Fruit fly (Drosophila melanogaster) whole organism, wandering third instar larva: ENCODE results near the gene CG2652.

Experiments used
- Dif ChIP-seq: fragments of 200-275, 200-300 bp; sonication (Bioruptor generic); optimal IDR thresholded peaks from 2 replicates; lab custom pipeline; 2018; ENCODE audit warnings: missing biosample characterization, missing genetic modification characterization; ENCODE audit not compliant: partially characterized antibody
- N ChIP-seq: fragments of >200 bp; optimal IDR thresholded peaks from 2 replicates; lab custom pipeline; 2018; ENCODE audit warnings: missing biosample characterization, missing external identifiers, missing genetic modification characterization
- foxo ChIP-seq, 2 experiments: fragments of 200-800 bp; sonication (Bioruptor generic); optimal IDR thresholded peaks; 2 replicates in 1 of 2; 3 replicates in 1 of 2; lab custom pipeline; 2016 to 2017; ENCODE audit warnings: missing biosample characterization in 2 of 2, missing genetic modification characterization in 2 of 2
- psq ChIP-seq: fragments of 200-800 bp; sonication (Bioruptor generic); optimal IDR thresholded peaks from 3 replicates; lab custom pipeline; 2017; ENCODE audit warnings: missing biosample characterization, mild to moderate bottlenecking, missing genetic modification characterization, moderate library complexity
- usp ChIP-seq: fragments of >200 bp; optimal IDR thresholded peaks from 2 replicates; lab custom pipeline; 2017; ENCODE audit warnings: missing biosample characterization, missing genetic modification characterization

dm6 chrX:2727506-2727905 is 44.8 kb upstream of the CG2652 start, which contains the start of gene dwg:
- no peak for TF ChIP-seq psq (GFP tag; lab: Kevin White, UChicago)
- TF ChIP-seq foxo (GFP tag; optimal IDR thresholded peaks at IDR 0.05; lab: Kevin White, UChicago), result no peak
- no peak for TF ChIP-seq N (GFP tag; lab: Kevin White, UChicago)
- TF ChIP-seq usp, result no peak
- no peak for TF ChIP-seq Dif (GFP tag; lab: Kevin White, UChicago)
